Worm (Caenorhabditis elegans): ENCODE results near the gene M02E1.1.
A peak's percentile ranks its signal among the peaks of the same experiment; 100 is the strongest.

The M02E1.1 gene

ce11 chrX:369923-370322 lies 44.0 kb downstream of the M02E1.1 start:
- no peak for TF ChIP-seq Y67H2A.10 (GFP tag; conservative IDR thresholded peaks at IDR 0.05)
- no peak for TF ChIP-seq unc-62 (GFP tag; optimal IDR thresholded peaks at IDR 0.05)
- TF ChIP-seq ceh-27 (GFP tag; optimal IDR thresholded peaks at IDR 0.05), result no peak
- no peak for TF ChIP-seq dox-1 (GFP tag; IDR thresholded peaks at IDR 0.05)

DNA sequence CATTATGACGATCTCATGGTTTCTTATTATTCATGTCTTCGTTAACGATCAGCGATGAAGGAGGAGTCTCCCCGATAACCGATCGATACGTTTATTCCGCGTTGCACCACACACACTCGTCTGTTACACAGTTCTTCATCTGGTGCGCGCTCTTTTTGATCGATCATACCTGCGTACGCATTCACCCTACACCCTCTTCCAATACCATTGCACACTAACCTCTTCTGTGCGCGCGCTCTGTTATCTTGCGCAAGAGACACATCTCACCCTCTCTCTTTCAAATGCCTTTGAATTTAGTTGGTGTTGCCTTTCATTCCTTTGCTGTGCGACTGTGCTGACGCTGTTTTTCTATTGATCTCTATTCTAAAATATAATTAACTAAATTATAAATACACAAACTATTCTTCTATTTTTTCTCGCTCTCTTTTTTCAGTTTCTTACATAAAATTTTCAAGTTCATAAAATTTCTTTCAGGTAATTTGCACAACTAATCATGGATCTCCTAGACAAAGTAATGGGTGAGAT lies 45.9 kb downstream of the M02E1.1 start, which contains the start of gene nrde-3:
Gene nrde-3, plus strand, starts transcription at position 475 of the 525 bp plus-strand sequence.
- no peak for TF ChIP-seq Y53G8AR.9 (GFP tag; conservative IDR thresholded peaks at IDR 0.05)
- TF ChIP-seq nfya-1 (tag; optimal IDR thresholded peaks at IDR 0.05; ENCODE audit: borderline replicate concordance, insufficient read depth), result no peak
- no peak for TF ChIP-seq K11D2.4 (GFP tag; IDR thresholded peaks at IDR 0.05)
- no peak for TF ChIP-seq let-526 (GFP tag; IDR thresholded peaks at IDR 0.05)
- TF ChIP-seq zfh-2 (GFP tag; conservative IDR thresholded peaks at IDR 0.05), result no peak
- no peak for TF ChIP-seq rcor-1 (GFP tag; IDR thresholded peaks at IDR 0.05)
- no peak for TF ChIP-seq xnd-1 (tag; optimal IDR thresholded peaks at IDR 0.05)
- no peak for TF ChIP-seq lin-35 (GFP tag; optimal IDR thresholded peaks at IDR 0.05)
- TF ChIP-seq ceh-40 (GFP tag; IDR thresholded peaks at IDR 0.05), result no peak
- no peak for TF ChIP-seq snpc-1.3 (tag; optimal IDR thresholded peaks at IDR 0.05; ENCODE audit: insufficient read depth)
- no peak for TF ChIP-seq ceh-27 (GFP tag; optimal IDR thresholded peaks at IDR 0.05)
- no peak for TF ChIP-seq ekl-4 (GFP tag; IDR thresholded peaks at IDR 0.05)

DNA sequence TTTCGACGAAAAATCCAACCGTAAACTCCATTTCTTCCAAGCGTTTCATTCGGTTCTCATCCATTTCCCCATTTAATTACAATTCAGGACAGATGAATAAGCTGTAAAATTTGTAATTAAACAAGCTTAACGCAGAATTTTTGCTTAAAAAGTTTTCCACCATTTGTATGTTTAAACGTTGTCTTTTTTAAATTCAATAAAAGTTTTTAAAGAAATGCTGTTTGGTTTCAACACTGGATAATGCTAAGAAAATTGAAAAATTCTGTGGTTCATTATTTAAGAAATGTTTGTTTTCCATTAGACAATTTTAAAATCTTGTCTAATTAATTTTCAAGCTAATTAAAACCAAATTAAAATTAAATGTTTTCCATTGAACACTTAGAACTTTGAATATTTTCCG lies 54.6 kb downstream of the M02E1.1 start, which contains the start of gene R04A9.3:
Gene R04A9.3, minus strand, starts transcription at position 101 of the 400 bp plus-strand sequence.
- no peak for TF ChIP-seq ceh-79 (tag; optimal IDR thresholded peaks at IDR 0.05)
- TF ChIP-seq B0261.1 (tag; optimal IDR thresholded peaks at IDR 0.05), result no peak
- no peak for TF ChIP-seq ztf-28 (GFP tag; IDR thresholded peaks at IDR 0.05)
- no peak for TF ChIP-seq B0035.1 (tag; optimal IDR thresholded peaks at IDR 0.05)
- no peak for TF ChIP-seq mes-4 (tag; optimal IDR thresholded peaks at IDR 0.05)
- no peak for TF ChIP-seq ceh-91 (GFP tag; IDR thresholded peaks at IDR 0.05)
- TF ChIP-seq madf-6 (GFP tag; IDR thresholded peaks at IDR 0.05), result no peak
- TF ChIP-seq lin-35 (GFP tag; optimal IDR thresholded peaks at IDR 0.05), result no peak
- TF ChIP-seq aptf-3 (GFP tag; IDR thresholded peaks at IDR 0.05), result no peak
- no peak for TF ChIP-seq mel-28 (tag; optimal IDR thresholded peaks at IDR 0.05; ENCODE audit: borderline replicate concordance)
- TF ChIP-seq ceh-27 (GFP tag; optimal IDR thresholded peaks at IDR 0.05), result no peak
- TF ChIP-seq dpff-1 (tag; optimal IDR thresholded peaks at IDR 0.05), result no peak
- no peak for TF ChIP-seq attf-3 (GFP tag; conservative IDR thresholded peaks at IDR 0.05)

DNA sequence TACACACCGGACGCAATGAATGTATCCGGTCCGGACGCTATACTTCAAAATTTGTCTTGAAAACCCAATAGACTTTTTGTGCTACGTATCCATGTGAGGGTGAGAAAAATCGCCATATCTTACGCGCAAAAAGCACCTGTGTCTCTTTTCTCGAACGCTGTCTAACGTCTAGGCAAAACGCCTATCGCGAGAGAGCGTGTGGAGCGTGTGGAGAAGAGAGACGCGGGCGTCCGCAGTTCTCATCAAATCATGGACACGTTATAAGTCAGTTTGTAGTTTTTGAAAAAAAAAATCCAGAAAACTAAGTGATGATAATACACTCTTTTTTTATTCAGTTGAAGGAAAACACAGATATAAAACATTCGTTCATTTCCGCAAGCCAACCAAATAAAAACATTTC lies 55.1 kb downstream of the M02E1.1 start:
- TF ChIP-seq nhr-80 (tag; optimal IDR thresholded peaks at IDR 0.05), result peak; percentile 16
- peak; percentile 57 to 62 for TF ChIP-seq let-607 (tag; optimal IDR thresholded peaks at IDR 0.05)
- TF ChIP-seq mcd-1 (GFP tag; IDR thresholded peaks at IDR 0.05), result 0 out of 2 replicates have a peak, but pooled peaks have one; percentile 7
- 0 out of 2 replicates have a peak, but pooled peaks have one; percentile 22 for TF ChIP-seq dox-1 (GFP tag; IDR thresholded peaks at IDR 0.05)
- no peak for TF ChIP-seq F37B4.10 (GFP tag; IDR thresholded peaks at IDR 0.05)
- TF ChIP-seq pbrm-1 (GFP tag; IDR thresholded peaks at IDR 0.05), result no peak
- TF ChIP-seq ceh-91 (GFP tag; IDR thresholded peaks at IDR 0.05), result no peak
- TF ChIP-seq mel-28 (tag; optimal IDR thresholded peaks at IDR 0.05; ENCODE audit: borderline replicate concordance), result no peak
- TF ChIP-seq lin-40 (tag; optimal IDR thresholded peaks at IDR 0.05), result peak; percentile 26
- no peak for TF ChIP-seq ztf-25 (GFP tag; IDR thresholded peaks at IDR 0.05)
- TF ChIP-seq die-1 (tag; optimal IDR thresholded peaks at IDR 0.05), result no peak
- no peak for TF ChIP-seq mxl-1 (tag; optimal IDR thresholded peaks at IDR 0.05)
- no peak for TF ChIP-seq rpc-1 (optimal IDR thresholded peaks at IDR 0.05)
- TF ChIP-seq rpc-1 (tag; optimal IDR thresholded peaks at IDR 0.05), result no peak
- no peak for TF ChIP-seq nfyb-1 (GFP tag; IDR thresholded peaks at IDR 0.05)
- TF ChIP-seq hmg-1.2 (GFP tag; IDR thresholded peaks at IDR 0.05), result peak; percentile 53; the same call in 1 of the 2 replicates
- TF ChIP-seq attf-5 (GFP tag; optimal IDR thresholded peaks at IDR 0.05), result peak; percentile 45
- no peak for TF ChIP-seq mes-4 (tag; optimal IDR thresholded peaks at IDR 0.05)
- TF ChIP-seq ceh-79 (tag; optimal IDR thresholded peaks at IDR 0.05), result no peak
- no peak for TF ChIP-seq nhr-120 (GFP tag; IDR thresholded peaks at IDR 0.05)
- no peak for TF ChIP-seq cebp-2 (GFP tag; IDR thresholded peaks at IDR 0.05)

Measured in whole organism, young adult.